Worm (Caenorhabditis elegans) whole organism, young adult: Measurements from ENCODE around the gene Y75B8A.37.
A peak's percentile ranks its signal among the peaks of the same experiment; 100 is the strongest.

Experiments used
- C06A6.2 ChIP-seq: fragments of 200-800 bp; sonication (Bioruptor generic); conservative IDR thresholded peaks from 2 replicates; pipeline ENCODE4 v1.3.6; 2022; ENCODE audit warnings: missing genetic modification characterization, missing compliant biosample characterization
- C17E4.6 ChIP-seq: fragments of 200-800 bp; sonication (Bioruptor generic); IDR thresholded peaks from 2 replicates; pipeline ENCODE4 v1.3.6; 2022; ENCODE audit warnings: missing genetic modification reagents, missing genetic modification characterization, missing compliant biosample characterization
- K11D2.4 ChIP-seq: fragments of 200-800 bp; sonication (Bioruptor generic); IDR thresholded peaks from 2 replicates; pipeline ENCODE4 v1.3.6; 2022; ENCODE audit warnings: missing genetic modification reagents, missing genetic modification characterization, missing compliant biosample characterization
- K12H6.12 ChIP-seq: fragments of 200-800 bp; sonication (Bioruptor generic); optimal IDR thresholded peaks from 2 replicates; lab custom pipeline; 2018; ENCODE audit warnings: mild to moderate bottlenecking, missing genetic modification characterization, missing compliant biosample characterization
- Y67H2A.10 ChIP-seq: fragments of 200-800 bp; sonication (Bioruptor generic); conservative IDR thresholded peaks from 2 replicates; pipeline ENCODE4 v1.3.6; 2022; ENCODE audit warnings: missing genetic modification reagents, missing genetic modification characterization, missing compliant biosample characterization
- Y79H2A.3 ChIP-seq: fragments of 200-800 bp; sonication (Bioruptor generic); conservative IDR thresholded peaks from 2 replicates; pipeline ENCODE4 v1.3.6; 2022; ENCODE audit warnings: missing genetic modification reagents, missing genetic modification characterization, missing compliant biosample characterization
- ZK185.1 ChIP-seq: sonication (generic microtip); optimal IDR thresholded peaks from 2 replicates; lab custom pipeline; 2016; ENCODE audit warnings: mild to moderate bottlenecking, missing genetic modification characterization, missing compliant biosample characterization; ENCODE audit not compliant: poor library complexity, severe bottlenecking
- atf-7 ChIP-seq: sonication (generic microtip); optimal IDR thresholded peaks from 2 replicates; lab custom pipeline; 2017; ENCODE audit warnings: mild to moderate bottlenecking, missing genetic modification characterization, missing compliant biosample characterization
- athp-1 ChIP-seq: sonication (generic microtip); optimal IDR thresholded peaks from 2 replicates; lab custom pipeline; 2017; ENCODE audit warnings: mild to moderate bottlenecking, missing genetic modification characterization, missing compliant biosample characterization
- attf-3 ChIP-seq: fragments of 200-800 bp; sonication (Bioruptor generic); conservative IDR thresholded peaks from 2 replicates; pipeline ENCODE4 v1.3.6; 2022; ENCODE audit warnings: missing genetic modification reagents, missing genetic modification characterization, missing compliant biosample characterization
- bed-2 ChIP-seq: fragments of 200-800 bp; sonication (Bioruptor generic); IDR thresholded peaks from 2 replicates; pipeline ENCODE4 v1.3.6; 2022; ENCODE audit warnings: missing genetic modification reagents, missing genetic modification characterization, missing compliant biosample characterization
- ccch-3 ChIP-seq: fragments of 200-800 bp; sonication (Bioruptor generic); optimal IDR thresholded peaks from 2 replicates; lab custom pipeline; 2018; ENCODE audit warnings: mild to moderate bottlenecking, missing genetic modification characterization, missing compliant biosample characterization
- cebp-2 ChIP-seq: fragments of 200-800 bp; sonication (Bioruptor generic); IDR thresholded peaks from 2 replicates; pipeline ENCODE4 v1.3.6; 2022; ENCODE audit warnings: missing genetic modification characterization, missing compliant biosample characterization
- ceh-100 ChIP-seq: fragments of 200-800 bp; sonication (Bioruptor generic); IDR thresholded peaks from 2 replicates; pipeline ENCODE4 v1.3.6; 2022; ENCODE audit warnings: missing genetic modification reagents, missing genetic modification characterization, missing compliant biosample characterization
- ceh-91 ChIP-seq: fragments of 200-800 bp; sonication (Bioruptor generic); IDR thresholded peaks from 2 replicates; pipeline ENCODE4 v1.3.6; 2022; ENCODE audit warnings: missing genetic modification reagents, missing genetic modification characterization, missing compliant biosample characterization
- dpl-1 ChIP-seq: fragments of 150-350 bp; optimal IDR thresholded peaks from 2 replicates; lab custom pipeline; 2014; ENCODE audit warnings: missing biosample characterization, missing genetic modification reagents, missing genetic modification characterization
- egl-44 ChIP-seq: fragments of 200-800 bp; sonication (Bioruptor generic); IDR thresholded peaks from 2 replicates; pipeline ENCODE4 v1.3.6; 2022; ENCODE audit warnings: missing genetic modification reagents, missing genetic modification characterization, missing compliant biosample characterization
- egrh-3 ChIP-seq: fragments of 200-800 bp; sonication (Bioruptor generic); IDR thresholded peaks from 2 replicates; pipeline ENCODE4 v1.3.6; 2022; ENCODE audit warnings: missing genetic modification reagents, missing genetic modification characterization, missing compliant biosample characterization
- fkh-3 ChIP-seq: sonication (generic microtip); optimal IDR thresholded peaks from 2 replicates; lab custom pipeline; 2016; ENCODE audit warnings: mild to moderate bottlenecking, missing genetic modification characterization, missing compliant biosample characterization
- hmg-1.2 ChIP-seq: fragments of 200-800 bp; sonication (Bioruptor generic); IDR thresholded peaks from 2 replicates; pipeline ENCODE4 v1.3.6; 2022; ENCODE audit warnings: missing genetic modification reagents, missing genetic modification characterization, missing compliant biosample characterization
- lag-1 ChIP-seq: fragments of 200-800 bp; sonication (Bioruptor generic); IDR thresholded peaks from 2 replicates; pipeline ENCODE4 v1.3.6; 2022; ENCODE audit warnings: missing genetic modification reagents, missing genetic modification characterization, missing compliant biosample characterization
- lin-35 ChIP-seq, 3 experiments: fragments of 150-350 bp in 2 of 3; sonication (generic microtip) in 1 of 3; optimal IDR thresholded peaks; 2 replicates each; lab custom pipeline; 2014 to 2018; ENCODE audit warnings: missing biosample characterization in 3 of 3, missing genetic modification characterization in 3 of 3, missing genetic modification reagents in 3 of 3
- lsl-1 ChIP-seq: fragments of 200-800 bp; sonication (Bioruptor generic); optimal IDR thresholded peaks from 2 replicates; lab custom pipeline; 2018; ENCODE audit warnings: mild to moderate bottlenecking, missing genetic modification characterization, moderate library complexity, missing compliant biosample characterization
- nfyb-1 ChIP-seq: fragments of 200-800 bp; sonication (Bioruptor generic); IDR thresholded peaks from 2 replicates; pipeline ENCODE4 v1.3.6; 2022; ENCODE audit warnings: missing genetic modification reagents, missing genetic modification characterization, missing compliant biosample characterization
- nhr-179 ChIP-seq: sonication (generic microtip); optimal IDR thresholded peaks from 2 replicates; lab custom pipeline; 2016; ENCODE audit warnings: mild to moderate bottlenecking, missing genetic modification characterization, missing compliant biosample characterization
- nhr-27 ChIP-seq: fragments of 200-800 bp; sonication (Bioruptor generic); optimal IDR thresholded peaks from 2 replicates; lab custom pipeline; 2018; ENCODE audit warnings: mild to moderate bottlenecking, missing genetic modification characterization, moderate library complexity, missing compliant biosample characterization
- pha-4 ChIP-seq: fragments of 150-350 bp; sonication (generic microtip); optimal IDR thresholded peaks from 2 replicates; lab custom pipeline; 2014; ENCODE audit warnings: missing biosample characterization, missing genetic modification reagents, missing genetic modification characterization
- snpc-1.3 ChIP-seq: sonication (generic microtip); optimal IDR thresholded peaks from 2 replicates; lab custom pipeline; 2017; ENCODE audit warnings: missing genetic modification characterization, mild to moderate bottlenecking, missing compliant biosample characterization, antibody characterized with exemption, moderate library complexity, missing genotype, missing genetic modification reagents; ENCODE audit not compliant: insufficient read depth
- snpc-3.4 ChIP-seq: sonication (generic microtip); optimal IDR thresholded peaks from 2 replicates; lab custom pipeline; 2017; ENCODE audit warnings: missing genetic modification characterization, mild to moderate bottlenecking, missing compliant biosample characterization, antibody characterized with exemption, moderate library complexity, missing genotype, missing genetic modification reagents
- somi-1 ChIP-seq: fragments of 200-800 bp; sonication (Bioruptor generic); optimal IDR thresholded peaks from 2 replicates; lab custom pipeline; 2018; ENCODE audit warnings: mild to moderate bottlenecking, missing genetic modification characterization, missing compliant biosample characterization
- zfh-2 ChIP-seq: fragments of 200-800 bp; sonication (Bioruptor generic); conservative IDR thresholded peaks from 2 replicates; pipeline ENCODE4 v1.3.6; 2022; ENCODE audit warnings: missing genetic modification reagents, missing genetic modification characterization, missing compliant biosample characterization
- ztf-18 ChIP-seq: sonication (generic microtip); optimal IDR thresholded peaks from 2 replicates; lab custom pipeline; 2016; ENCODE audit warnings: missing genotype, mild to moderate bottlenecking, missing genetic modification characterization, missing compliant biosample characterization
- ztf-22 ChIP-seq: fragments of 200-800 bp; sonication (Bioruptor generic); optimal IDR thresholded peaks from 2 replicates; lab custom pipeline; 2018; ENCODE audit warnings: mild to moderate bottlenecking, missing genetic modification characterization, moderate library complexity, missing compliant biosample characterization
- ztf-3 ChIP-seq: fragments of 200-800 bp; sonication (Bioruptor generic); optimal IDR thresholded peaks from 2 replicates; lab custom pipeline; 2018; ENCODE audit warnings: mild to moderate bottlenecking, missing genetic modification characterization, missing compliant biosample characterization

Y75B8A.37 gene

DNA sequence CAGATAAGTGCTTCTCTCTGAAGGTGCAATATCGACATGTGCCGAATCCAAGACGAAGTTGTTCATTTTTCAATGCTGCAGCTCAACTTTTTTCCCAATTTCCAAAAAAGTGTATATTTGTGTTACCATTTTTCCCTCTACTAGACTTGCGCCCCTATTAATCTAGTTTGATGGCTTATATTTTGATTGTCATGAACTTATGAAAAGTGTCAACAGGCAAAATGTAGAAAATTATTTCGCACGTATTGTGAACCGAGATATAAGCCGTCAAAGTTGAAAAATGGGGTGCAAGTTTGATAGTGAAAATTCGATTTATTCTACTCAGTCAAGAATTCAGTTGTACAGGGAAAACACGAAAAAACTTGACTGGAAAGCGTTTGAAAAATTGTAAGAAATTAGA is 43.2 kb downstream of the Y75B8A.37 start, which contains the start of gene Y75B8A.32:
Gene Y75B8A.32, minus strand, starts transcription at position 101 of the 400 bp plus-strand sequence.
- TF ChIP-seq somi-1 (GFP tag; lab: Kevin White, UChicago) (no peak), pha-4 (no peak), ztf-22 (GFP tag; lab: Kevin White, UChicago) (no peak), ztf-18 (tag; lab: Kevin White, UChicago) (no peak), lin-35 (GFP tag; optimal IDR thresholded peaks at IDR 0.05; lab: Kevin White, UChicago) (no peak), snpc-3.4 (tag; lab: Kevin White, UChicago) (no peak), nfyb-1 (GFP tag; lab: Robert Waterston, UW) (no peak), ceh-91 (no peak), lsl-1 (GFP tag; lab: Kevin White, UChicago) (no peak), K12H6.12 (no peak), lag-1 (GFP tag; lab: Robert Waterston, UW) (no peak), hmg-1.2 (GFP tag; lab: Robert Waterston, UW) (no peak), athp-1 (tag; lab: Kevin White, UChicago) (no peak), nhr-179 (tag; lab: Kevin White, UChicago) (no peak), zfh-2 (GFP tag; lab: Robert Waterston, UW) (no peak), cebp-2 (GFP tag; lab: Robert Waterston, UW) (no peak), Y67H2A.10 (GFP tag; lab: Robert Waterston, UW) (no peak)

ce11 chrIII:12359265-12359664 is 44.0 kb downstream of the Y75B8A.37 start, which contains the start of gene Y75B8A.34:
Gene Y75B8A.34, plus strand, starts transcription at chrIII:12359565.
- TF ChIP-seq ztf-3 (GFP tag; lab: Kevin White, UChicago), result no peak
- TF ChIP-seq C06A6.2, result no peak
- no peak for TF ChIP-seq ceh-100 (GFP tag; lab: Robert Waterston, UW)
- TF ChIP-seq egrh-3 (GFP tag; lab: Robert Waterston, UW), result no peak
- TF ChIP-seq ztf-22 (GFP tag; lab: Kevin White, UChicago), result no peak
- no peak for TF ChIP-seq fkh-3 (tag; lab: Kevin White, UChicago)
- TF ChIP-seq dpl-1 (GFP tag; lab: Kevin White, UChicago), result no peak
- no peak for TF ChIP-seq lin-35 (GFP tag; optimal IDR thresholded peaks at IDR 0.05; lab: Kevin White, UChicago)
- TF ChIP-seq C17E4.6 (GFP tag; lab: Robert Waterston, UW), result no peak
- TF ChIP-seq ceh-91, result no peak
- TF ChIP-seq ZK185.1, result no peak
- TF ChIP-seq ccch-3 (GFP tag; lab: Kevin White, UChicago), result no peak
- TF ChIP-seq nfyb-1 (GFP tag; lab: Robert Waterston, UW), result no peak
- TF ChIP-seq egl-44, result no peak
- no peak for TF ChIP-seq nhr-27 (tag; lab: Kevin White, UChicago)
- no peak for TF ChIP-seq K11D2.4 (GFP tag; lab: Robert Waterston, UW)
- TF ChIP-seq bed-2 (GFP tag; lab: Robert Waterston, UW), result no peak
- no peak for TF ChIP-seq Y79H2A.3 (GFP tag; lab: Robert Waterston, UW)
- no peak for TF ChIP-seq atf-7 (tag; lab: Kevin White, UChicago)
- TF ChIP-seq snpc-1.3 (tag; lab: Kevin White, UChicago), result no peak

DNA sequence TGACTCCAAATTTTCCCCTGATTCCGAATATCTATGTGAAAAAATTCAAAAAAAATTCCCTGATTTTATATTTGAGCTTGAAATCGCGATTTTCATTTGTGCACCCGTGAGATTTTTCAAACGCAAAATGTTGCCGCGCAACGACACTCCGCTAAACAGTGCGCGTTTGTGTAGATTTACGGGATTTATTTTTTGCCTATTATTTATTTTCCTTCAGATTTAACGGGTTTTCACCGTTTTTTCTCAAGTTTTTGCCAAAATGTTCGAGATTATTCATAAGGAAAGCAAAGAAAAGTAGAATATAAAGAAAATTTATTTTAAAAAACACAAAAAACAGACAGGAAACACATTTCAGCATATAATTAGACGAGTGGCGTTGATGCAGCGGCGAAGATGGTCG is 47.7 kb downstream of the Y75B8A.37 start:
- peak; percentile 76 for TF ChIP-seq attf-3 (GFP tag; lab: Robert Waterston, UW)

DNA sequence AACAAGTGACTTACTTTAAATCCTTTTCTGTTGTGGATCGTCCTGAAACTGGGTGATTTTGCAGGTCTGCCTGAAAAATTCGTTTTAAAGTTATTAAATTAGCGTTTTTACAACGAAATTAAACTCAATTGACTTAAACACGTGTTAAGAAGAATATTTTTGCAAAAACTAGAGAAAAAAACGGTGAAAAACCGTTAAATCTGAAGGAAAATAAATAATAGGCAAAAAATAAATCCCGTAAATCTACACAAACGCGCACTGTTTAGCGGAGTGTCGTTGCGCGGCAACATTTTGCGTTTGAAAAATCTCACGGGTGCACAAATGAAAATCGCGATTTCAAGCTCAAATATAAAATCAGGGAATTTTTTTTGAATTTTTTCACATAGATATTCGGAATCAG is 48.3 kb downstream of the Y75B8A.37 start:
- TF ChIP-seq attf-3 (GFP tag; lab: Robert Waterston, UW), result peak; percentile 74
